Fruit fly (Drosophila melanogaster): ENCODE data around the gene CG3513.

CG3513 gene

dm6 chr2L:3693082-3693481 lies at the start of gene CG3513:
Gene CG3513, minus strand, starts transcription at chr2L:3693182.
- TF ChIP-seq HLH106 (tag; optimal IDR thresholded peaks at IDR 0.05) (no peak), Hr78 (GFP tag; optimal IDR thresholded peaks at IDR 0.05) (no peak), Hnf4 (GFP tag; optimal IDR thresholded peaks at IDR 0.05) (no peak), dl (GFP tag; optimal IDR thresholded peaks at IDR 0.05; ENCODE audit: insufficient read depth in 1 of 2, partially characterized antibody in 2 of 2) (no peak), usp (GFP tag; optimal IDR thresholded peaks at IDR 0.05) (no peak)

DNA sequence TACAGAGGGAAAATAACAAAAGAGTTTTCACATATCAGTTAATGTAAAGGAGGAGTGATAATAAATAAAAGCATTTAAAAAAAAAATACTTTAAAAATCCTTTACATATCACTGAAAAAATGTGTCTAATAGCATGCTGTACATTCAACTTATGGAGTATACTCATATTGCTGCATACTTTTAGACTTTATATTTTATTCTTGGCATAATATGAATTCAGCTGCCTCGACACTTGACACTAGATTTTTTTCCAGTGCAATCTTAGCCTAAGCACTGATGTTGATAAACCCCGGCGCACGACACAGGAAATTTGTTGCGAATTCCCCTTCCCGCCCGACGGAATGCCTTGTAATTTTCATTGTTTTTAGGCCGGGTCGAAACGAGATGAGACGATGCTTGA lies 47.5 kb upstream of the CG3513 start:
- TF ChIP-seq HLH106 (tag; optimal IDR thresholded peaks at IDR 0.05): no peak
- TF ChIP-seq Rel (GFP tag; optimal IDR thresholded peaks at IDR 0.05): no peak
- TF ChIP-seq Rel (tag; optimal IDR thresholded peaks at IDR 0.05): no peak
- no peak for TF ChIP-seq Dfd (GFP tag; optimal IDR thresholded peaks at IDR 0.05)
- TF ChIP-seq Jra (GFP tag; optimal IDR thresholded peaks at IDR 0.05): no peak
- no peak for TF ChIP-seq foxo (GFP tag; optimal IDR thresholded peaks at IDR 0.05)
- TF ChIP-seq woc (GFP tag; optimal IDR thresholded peaks at IDR 0.05): no peak
- TF ChIP-seq Hr78 (GFP tag; optimal IDR thresholded peaks at IDR 0.05): no peak
- TF ChIP-seq tai (GFP tag; optimal IDR thresholded peaks at IDR 0.05): no peak
- no peak for TF ChIP-seq Myc (optimal IDR thresholded peaks at IDR 0.05)
- TF ChIP-seq fru (GFP tag; optimal IDR thresholded peaks at IDR 0.05): no peak
- TF ChIP-seq OdsH (GFP tag; optimal IDR thresholded peaks at IDR 0.05): no peak
- TF ChIP-seq CG9705 (GFP tag; optimal IDR thresholded peaks at IDR 0.05): no peak
- TF ChIP-seq h (GFP tag; optimal IDR thresholded peaks at IDR 0.05): no peak
- TF ChIP-seq pan (optimal IDR thresholded peaks at IDR 0.05): no peak
- no peak for TF ChIP-seq GATAd (GFP tag; optimal IDR thresholded peaks at IDR 0.05)

- TF ChIP-seq foxo (GFP tag; optimal IDR thresholded peaks at IDR 0.05) (no peak), rgr (GFP tag; optimal IDR thresholded peaks at IDR 0.05) (no peak), lola (GFP tag; optimal IDR thresholded peaks at IDR 0.05) (no peak), ey (GFP tag; optimal IDR thresholded peaks at IDR 0.05) (no peak), sage (GFP tag; optimal IDR thresholded peaks at IDR 0.05) (no peak), Hr83 (GFP tag; optimal IDR thresholded peaks at IDR 0.05; ENCODE audit: poor library complexity, severe bottlenecking) (no peak), OdsH (GFP tag; optimal IDR thresholded peaks at IDR 0.05) (no peak), jim (GFP tag; optimal IDR thresholded peaks at IDR 0.05) (no peak), usp (GFP tag; optimal IDR thresholded peaks at IDR 0.05) (no peak), Jra (GFP tag; optimal IDR thresholded peaks at IDR 0.05) (no peak), Sp1 (GFP tag; optimal IDR thresholded peaks at IDR 0.05) (no peak), dsf (GFP tag; optimal IDR thresholded peaks at IDR 0.05; ENCODE audit: borderline replicate concordance) (no peak), br (GFP tag; optimal IDR thresholded peaks at IDR 0.05) (no peak), dmrt93B (GFP tag; optimal IDR thresholded peaks at IDR 0.05) (no peak), psq (GFP tag; optimal IDR thresholded peaks at IDR 0.05) (no peak)
Measured at dm6 chr2L:3737682-3738081, 44.7 kb upstream of the CG3513 start.

dm6 chr2L:3737003-3737662 lies 44.2 kb upstream of the CG3513 start:
- no peak for TF ChIP-seq psq (GFP tag; optimal IDR thresholded peaks at IDR 0.05)
- TF ChIP-seq sage (GFP tag; optimal IDR thresholded peaks at IDR 0.05): no peak
- no peak for TF ChIP-seq Sp1 (GFP tag; optimal IDR thresholded peaks at IDR 0.05)
- no peak for TF ChIP-seq GATAd (GFP tag; optimal IDR thresholded peaks at IDR 0.05)
- no peak for TF ChIP-seq Dfd (GFP tag; optimal IDR thresholded peaks at IDR 0.05)
- no peak for TF ChIP-seq br (GFP tag; optimal IDR thresholded peaks at IDR 0.05)

DNA sequence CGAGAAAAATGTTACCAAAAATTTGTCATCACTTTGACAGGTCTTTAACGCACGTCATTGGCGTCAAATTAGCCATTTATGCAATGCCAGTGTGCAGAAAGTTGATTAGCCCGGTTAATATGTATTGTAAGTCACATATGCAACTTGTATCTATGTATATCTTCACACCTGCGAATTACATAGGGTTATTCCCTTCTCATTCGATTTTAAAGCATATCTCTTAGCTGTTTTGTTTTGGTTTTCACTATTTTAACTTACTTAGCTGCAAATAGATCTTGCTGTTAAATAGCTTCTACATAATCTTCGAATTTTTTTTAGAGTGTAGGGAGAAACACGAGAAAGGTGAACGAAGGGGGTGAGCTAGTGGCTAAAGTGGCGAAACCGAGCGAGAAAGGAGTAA lies 38.1 kb upstream of the CG3513 start:
- no peak for TF ChIP-seq CG9705 (GFP tag; optimal IDR thresholded peaks at IDR 0.05)
- no peak for TF ChIP-seq Dfd (GFP tag; optimal IDR thresholded peaks at IDR 0.05)
- TF ChIP-seq br (GFP tag; optimal IDR thresholded peaks at IDR 0.05): no peak
- no peak for TF ChIP-seq Dif (GFP tag; optimal IDR thresholded peaks at IDR 0.05; ENCODE audit: partially characterized antibody)
- no peak for TF ChIP-seq dmrt93B (GFP tag; optimal IDR thresholded peaks at IDR 0.05)
- no peak for TF ChIP-seq brk (GFP tag; optimal IDR thresholded peaks at IDR 0.05)
- no peak for TF ChIP-seq Jra (GFP tag; optimal IDR thresholded peaks at IDR 0.05)
- TF ChIP-seq dl (GFP tag; optimal IDR thresholded peaks at IDR 0.05; ENCODE audit: insufficient read depth in 1 of 2, partially characterized antibody in 2 of 2): no peak
- no peak for TF ChIP-seq sage (GFP tag; optimal IDR thresholded peaks at IDR 0.05)
- no peak for TF ChIP-seq fru (GFP tag; optimal IDR thresholded peaks at IDR 0.05)
- no peak for TF ChIP-seq dsf (GFP tag; optimal IDR thresholded peaks at IDR 0.05; ENCODE audit: borderline replicate concordance)
- TF ChIP-seq OdsH (GFP tag; optimal IDR thresholded peaks at IDR 0.05): no peak
- no peak for TF ChIP-seq ey (GFP tag; optimal IDR thresholded peaks at IDR 0.05)

Data from whole organism, wandering third instar larva.